Fruit fly (Drosophila melanogaster) whole organism, embryonic: Measurements from ENCODE around the gene CG43307.

ENCODE experiments used
- ATbp ChIP-seq: fragments of 200-800 bp; sonication (Bioruptor generic); optimal IDR thresholded peaks from 2 replicates; lab custom pipeline; 2017; ENCODE audit warnings: missing biosample characterization, mild to moderate bottlenecking, missing genetic modification characterization, missing genetic modification reagents
- BtbVII ChIP-seq: fragments of 200-800 bp; sonication (Bioruptor generic); optimal IDR thresholded peaks from 3 replicates; lab custom pipeline; 2017; ENCODE audit warnings: missing biosample characterization, mild to moderate bottlenecking, missing genetic modification characterization
- CG1024 ChIP-seq: fragments of 200-800 bp; sonication (Bioruptor generic); IDR thresholded peaks from 2 replicates; pipeline ENCODE4 v1.3.6; 2022; ENCODE audit warnings: missing biosample characterization, missing genetic modification characterization
- CG11723 ChIP-seq: fragments of 200-800 bp; sonication (Bioruptor generic); optimal IDR thresholded peaks from 2 replicates; lab custom pipeline; 2017; ENCODE audit warnings: missing biosample characterization, mild to moderate bottlenecking, missing genetic modification characterization
- CG12071 ChIP-seq: fragments of 200-800 bp; sonication (Bioruptor generic); optimal IDR thresholded peaks from 3 replicates; lab custom pipeline; 2018; ENCODE audit warnings: missing biosample characterization, mild to moderate bottlenecking, missing genetic modification characterization
- CG12104 ChIP-seq: fragments of 200-800 bp; sonication (Bioruptor generic); optimal IDR thresholded peaks from 3 replicates; lab custom pipeline; 2016; ENCODE audit warnings: missing biosample characterization, missing genetic modification characterization
- CG12769 ChIP-seq: fragments of 200-800 bp; sonication (Bioruptor generic); optimal IDR thresholded peaks from 2 replicates; lab custom pipeline; 2019; ENCODE audit warnings: missing biosample characterization, mild to moderate bottlenecking, missing genetic modification characterization, moderate library complexity
- CG15479 ChIP-seq: fragments of 200-800 bp; sonication (Bioruptor generic); optimal IDR thresholded peaks from 3 replicates; lab custom pipeline; 2019; ENCODE audit warnings: missing biosample characterization, mild to moderate bottlenecking, missing genetic modification characterization, moderate library complexity
- CG15514 ChIP-seq: fragments of 200-800 bp; sonication (Bioruptor generic); optimal IDR thresholded peaks from 3 replicates; lab custom pipeline; 2017; ENCODE audit warnings: missing biosample characterization, missing genetic modification characterization, mild to moderate bottlenecking, moderate library complexity, missing genetic modification reagents
- CG1647 ChIP-seq: fragments of 200-800 bp; sonication (Bioruptor generic); optimal IDR thresholded peaks from 3 replicates; lab custom pipeline; 2016; ENCODE audit warnings: missing biosample characterization, missing genetic modification characterization
- CG17802 ChIP-seq: fragments of 200-800 bp; sonication (Bioruptor generic); optimal IDR thresholded peaks from 2 replicates; lab custom pipeline; 2018; ENCODE audit warnings: missing biosample characterization, mild to moderate bottlenecking, missing genetic modification characterization, moderate library complexity
- CG2678 ChIP-seq: fragments of 200-800 bp; sonication (Bioruptor generic); optimal IDR thresholded peaks from 3 replicates; lab custom pipeline; 2019; ENCODE audit warnings: missing biosample characterization, mild to moderate bottlenecking, missing genetic modification characterization, moderate library complexity
- CG2875 ChIP-seq: fragments of 200-800 bp; sonication (Bioruptor generic); optimal IDR thresholded peaks from 2 replicates; lab custom pipeline; 2017; ENCODE audit warnings: missing biosample characterization, mild to moderate bottlenecking, missing genetic modification characterization, missing genetic modification reagents
- CG30020 ChIP-seq: fragments of 200-800 bp; optimal IDR thresholded peaks from 2 replicates; lab custom pipeline; 2019; ENCODE audit warnings: missing biosample characterization, mild to moderate bottlenecking, missing genetic modification characterization, moderate library complexity
- CG3407 ChIP-seq: fragments of 200-800 bp; sonication (Bioruptor generic); optimal IDR thresholded peaks from 2 replicates; lab custom pipeline; 2018; ENCODE audit warnings: missing biosample characterization, mild to moderate bottlenecking, missing genetic modification characterization
- CG4282 ChIP-seq: fragments of 200-800 bp; sonication (Bioruptor generic); optimal IDR thresholded peaks from 2 replicates; lab custom pipeline; 2016; ENCODE audit warnings: missing biosample characterization, missing genetic modification characterization
- CG4617 ChIP-seq: fragments of 200-800 bp; sonication (Bioruptor generic); optimal IDR thresholded peaks from 3 replicates; lab custom pipeline; 2016; ENCODE audit warnings: missing biosample characterization, missing genetic modification characterization, borderline replicate concordance
- CG4820 ChIP-seq: fragments of 200-800 bp; sonication (Bioruptor generic); optimal IDR thresholded peaks from 3 replicates; lab custom pipeline; 2016; ENCODE audit warnings: missing biosample characterization, missing genetic modification characterization
- CG6683 ChIP-seq: fragments of 200-800 bp; sonication (Bioruptor generic); optimal IDR thresholded peaks from 2 replicates; lab custom pipeline; 2017; ENCODE audit warnings: missing biosample characterization, mild to moderate bottlenecking, missing genetic modification characterization, missing genetic modification reagents
- CG7271 ChIP-seq: fragments of 200-800 bp; sonication (Bioruptor generic); optimal IDR thresholded peaks from 2 replicates; lab custom pipeline; 2018; ENCODE audit warnings: missing biosample characterization, mild to moderate bottlenecking, missing genetic modification characterization, moderate library complexity
- CG8290 ChIP-seq, 3 experiments: fragments of 200-800 bp; sonication (Bioruptor generic); optimal IDR thresholded peaks; 2 replicates each; lab custom pipeline; 2016 to 2019; ENCODE audit warnings: missing biosample characterization in 3 of 3, missing genetic modification characterization in 3 of 3, mild to moderate bottlenecking in 2 of 3, moderate library complexity in 1 of 3
- CG8924 ChIP-seq: fragments of 200-800 bp; optimal IDR thresholded peaks from 3 replicates; lab custom pipeline; 2019; ENCODE audit warnings: missing biosample characterization, mild to moderate bottlenecking, missing genetic modification characterization, moderate library complexity
- CG9609 ChIP-seq: fragments of 200-800 bp; sonication (Bioruptor generic); optimal IDR thresholded peaks from 3 replicates; lab custom pipeline; 2016; ENCODE audit warnings: missing biosample characterization, missing genetic modification characterization
- CG9797 ChIP-seq: fragments of 200-800 bp; sonication (Bioruptor generic); optimal IDR thresholded peaks from 3 replicates; lab custom pipeline; 2018; ENCODE audit warnings: missing biosample characterization, mild to moderate bottlenecking, missing genetic modification characterization
- D19B ChIP-seq: fragments of 200-800 bp; sonication (Bioruptor generic); optimal IDR thresholded peaks from 2 replicates; lab custom pipeline; 2017; ENCODE audit warnings: missing biosample characterization, mild to moderate bottlenecking, missing genetic modification characterization
- Dref ChIP-seq: fragments of 200-800 bp; sonication (Bioruptor generic); IDR thresholded peaks from 2 replicates; pipeline ENCODE4 v1.3.6; 2022; ENCODE audit warnings: missing biosample characterization, missing genetic modification characterization
- HLH4C ChIP-seq: fragments of 200-800 bp; sonication (Bioruptor generic); IDR thresholded peaks from 3 replicates; pipeline ENCODE4 v1.3.6; 2022; ENCODE audit warnings: missing biosample characterization, missing genetic modification characterization; ENCODE audit not compliant: partially characterized antibody
- HmgZ ChIP-seq: fragments of 200-800 bp; sonication (Bioruptor generic); optimal IDR thresholded peaks from 2 replicates; lab custom pipeline; 2018; ENCODE audit warnings: missing biosample characterization, mild to moderate bottlenecking, missing genetic modification characterization
- Hmr ChIP-seq: fragments of 200-800 bp; sonication (Bioruptor generic); optimal IDR thresholded peaks from 3 replicates; lab custom pipeline; 2017; ENCODE audit warnings: mild to moderate bottlenecking, missing biosample characterization, missing genetic modification reagents, missing genetic modification characterization
- Hr51 ChIP-seq, 2 experiments: fragments of 200-800 bp; sonication (Bioruptor generic); optimal IDR thresholded peaks; 2 replicates in 1 of 2; 3 replicates in 1 of 2; lab custom pipeline; 2016 to 2018; ENCODE audit warnings: missing biosample characterization in 2 of 2, missing genetic modification characterization in 2 of 2, mild to moderate bottlenecking in 1 of 2, moderate library complexity in 1 of 2
- Mad ChIP-seq: fragments of 200-800 bp; sonication (Bioruptor generic); optimal IDR thresholded peaks from 2 replicates; lab custom pipeline; 2016; ENCODE audit warnings: missing biosample characterization, missing genetic modification characterization
- Trl ChIP-seq, 3 experiments: fragments of >200 bp in 2 of 3; fragments of 200-800 bp in 1 of 3; sonication (Bioruptor generic) in 1 of 3; optimal IDR thresholded peaks; 2 replicates in 1 of 3; 3 replicates in 2 of 3; lab custom pipeline; 2016 to 2017; ENCODE audit warnings: missing biosample characterization in 1 of 3, missing genetic modification characterization in 1 of 3
- Xrp1 ChIP-seq: fragments of 200-800 bp; sonication (Bioruptor generic); IDR thresholded peaks from 2 replicates; pipeline ENCODE4 v1.3.6; 2022; ENCODE audit warnings: missing biosample characterization, missing genetic modification characterization
- bcd ChIP-seq: fragments of 200-800 bp; sonication (Bioruptor generic); optimal IDR thresholded peaks from 2 replicates; lab custom pipeline; 2017; ENCODE audit warnings: missing biosample characterization, mild to moderate bottlenecking, missing genetic modification characterization
- danr ChIP-seq: fragments of 200-800 bp; sonication (Bioruptor generic); IDR thresholded peaks from 2 replicates; pipeline ENCODE4 v1.3.6; 2022; ENCODE audit warnings: missing biosample characterization, missing genetic modification characterization
- dmrt99B ChIP-seq: fragments of 200-800 bp; sonication (Bioruptor generic); optimal IDR thresholded peaks from 2 replicates; lab custom pipeline; 2018; ENCODE audit warnings: missing biosample characterization, mild to moderate bottlenecking, missing genetic modification characterization, moderate library complexity
- dysf ChIP-seq: fragments of 200-800 bp; sonication (Bioruptor generic); IDR thresholded peaks from 3 replicates; pipeline ENCODE4 v1.3.6; 2022; ENCODE audit warnings: missing biosample characterization, missing genetic modification characterization
- gsb-n ChIP-seq: fragments of 200-800 bp; sonication (Bioruptor generic); optimal IDR thresholded peaks from 3 replicates; lab custom pipeline; 2018; ENCODE audit warnings: missing biosample characterization, mild to moderate bottlenecking, missing genetic modification characterization
- gt ChIP-seq: fragments of 200-800 bp; sonication (Bioruptor generic); IDR thresholded peaks from 2 replicates; pipeline ENCODE4 v1.3.6; 2022; ENCODE audit warnings: missing biosample characterization, missing genetic modification characterization
- hb ChIP-seq: fragments of 200-800 bp; sonication (Bioruptor generic); IDR thresholded peaks from 3 replicates; pipeline ENCODE4 v1.3.6; 2022; ENCODE audit warnings: missing biosample characterization, missing genetic modification characterization; ENCODE audit not compliant: partially characterized antibody
- hth ChIP-seq: fragments of >200 bp; optimal IDR thresholded peaks from 2 replicates; lab custom pipeline; 2017; ENCODE audit warnings: inconsistent platforms
- ind ChIP-seq: fragments of 200-800 bp; sonication (Bioruptor generic); optimal IDR thresholded peaks from 3 replicates; lab custom pipeline; 2016; ENCODE audit warnings: missing biosample characterization, missing genetic modification characterization
- lola ChIP-seq, 3 experiments: fragments of >200 bp in 2 of 3; fragments of 200-800 bp in 1 of 3; sonication (Bioruptor generic) in 1 of 3; optimal IDR thresholded peaks; 2 replicates each; lab custom pipeline; 2017 to 2019; ENCODE audit warnings: missing biosample characterization in 3 of 3, missing genetic modification characterization in 3 of 3, mild to moderate bottlenecking in 1 of 3, moderate library complexity in 1 of 3
- nerfin-1 ChIP-seq: fragments of 200-800 bp; sonication (Bioruptor generic); optimal IDR thresholded peaks from 3 replicates; lab custom pipeline; 2019; ENCODE audit warnings: missing biosample characterization, mild to moderate bottlenecking, missing genetic modification characterization, moderate library complexity
- p53 ChIP-seq: fragments of 200-800 bp; sonication (Bioruptor generic); optimal IDR thresholded peaks from 2 replicates; lab custom pipeline; 2016; ENCODE audit warnings: missing biosample characterization, missing genetic modification characterization
- peb ChIP-seq: fragments of 200-800 bp; sonication (Bioruptor generic); IDR thresholded peaks from 2 replicates; pipeline ENCODE4 v1.3.6; 2022; ENCODE audit warnings: missing biosample characterization, missing genetic modification characterization
- scrt ChIP-seq: fragments of 200-800 bp; sonication (Bioruptor generic); optimal IDR thresholded peaks from 2 replicates; lab custom pipeline; 2018; ENCODE audit warnings: missing biosample characterization, mild to moderate bottlenecking, missing genetic modification characterization, moderate library complexity
- sens ChIP-seq: fragments of 200-800 bp; sonication (Bioruptor generic); peaks from one replicate; lab custom pipeline; 2016; ENCODE audit warnings: missing biosample characterization, missing genetic modification characterization
- wdn ChIP-seq: fragments of 200-800 bp; sonication (Bioruptor generic); IDR thresholded peaks from 2 replicates; pipeline ENCODE4 v1.3.6; 2022; ENCODE audit warnings: missing biosample characterization, missing genetic modification characterization

CG43307 gene

DNA sequence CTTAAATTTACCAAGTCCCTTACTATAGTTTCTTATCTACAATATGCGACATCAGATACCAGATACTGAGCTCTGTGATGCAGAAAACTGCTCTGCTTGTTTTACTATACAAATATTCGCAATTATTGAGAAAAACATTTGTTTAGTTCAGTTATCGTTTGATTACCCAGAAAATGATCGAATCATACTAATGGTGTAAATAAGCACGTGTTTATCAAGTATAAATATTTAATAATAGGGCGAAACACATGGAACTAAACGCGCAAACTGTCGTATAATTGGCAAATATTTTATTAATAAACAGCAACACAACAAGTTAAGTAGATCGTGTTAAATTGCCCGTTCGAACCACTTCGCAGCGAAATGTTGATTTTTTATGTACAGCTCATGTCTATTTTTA, 13.4 kb upstream of the CG43307 start (continued):
- TF ChIP-seq CG2678 (tag; lab: Kevin White, UChicago) (peak; percentile 75), CG12104 (GFP tag; lab: Kevin White, UChicago) (peak; percentile 56), bcd (GFP tag; lab: Kevin White, UChicago) (peak; percentile 41), CG2875 (GFP tag; lab: Kevin White, UChicago) (peak; percentile 15), CG8924 (tag; lab: Kevin White, UChicago) (peak; percentile 37), CG7271 (tag; lab: Kevin White, UChicago) (peak; percentile 53), CG9797 (no peak), CG6683 (GFP tag; lab: Kevin White, UChicago) (peak; percentile 54), CG12769 (tag; lab: Kevin White, UChicago) (peak; percentile 89), gsb-n (tag; lab: Kevin White, UChicago) (peak; percentile 14), CG8290 (GFP tag; optimal IDR thresholded peaks at IDR 0.05; lab: Kevin White, UChicago) (no peak), CG8290 (tag; optimal IDR thresholded peaks at IDR 0.05; lab: Kevin White, UChicago) (peak in 1 of 2 experiments; percentile 93), CG17802 (no peak), sens (GFP tag; lab: Kevin White, UChicago) (peak; percentile 8), wdn (no peak), Hr51 (GFP tag; optimal IDR thresholded peaks at IDR 0.05; lab: Kevin White, UChicago) (peak in 1 of 2 experiments; percentile 30), ATbp (peak; percentile 5), CG1024 (GFP tag; lab: Robert Waterston, UW) (no peak), CG4282 (no peak), hth (lab: Kevin White, UChicago) (no peak), CG4820 (peak; percentile 5), dmrt99B (tag; lab: Kevin White, UChicago) (peak; percentile 1), Xrp1 (no peak), peb (GFP tag; lab: Robert Waterston, UW) (no peak), Mad (GFP tag; lab: Kevin White, UChicago) (peak; percentile 11), ind (GFP tag; lab: Kevin White, UChicago) (no peak), dysf (GFP tag; lab: Robert Waterston, UW) (peak; percentile 65; the same call in 2 of the 3 replicates), HLH4C (GFP tag; lab: Robert Waterston, UW) (no peak), CG4617 (no peak), HmgZ (peak; percentile 62), gt (GFP tag; lab: Robert Waterston, UW) (no peak), scrt (GFP tag; lab: Kevin White, UChicago) (peak; percentile 46), CG3407 (GFP tag; lab: Kevin White, UChicago) (peak; percentile 37), hb (GFP tag; lab: Robert Waterston, UW) (no peak), CG15479 (GFP tag; lab: Kevin White, UChicago) (peak; percentile 56), Trl (optimal IDR thresholded peaks at IDR 0.05; lab: Kevin White, UChicago) (no peak), Trl (GFP tag; optimal IDR thresholded peaks at IDR 0.05; lab: Kevin White, UChicago) (peak; percentile 5), BtbVII (GFP tag; lab: Kevin White, UChicago) (peak; percentile 80), Dref (GFP tag; lab: Robert Waterston, UW) (no peak), CG1647 (peak; percentile 48), D19B (peak; percentile 38), CG15514 (GFP tag; lab: Kevin White, UChicago) (peak; percentile 59), CG9609 (no peak), CG12071 (GFP tag; lab: Kevin White, UChicago) (peak; percentile 60), nerfin-1 (no peak), CG11723 (GFP tag; lab: Kevin White, UChicago) (peak; percentile 1), lola (GFP tag; optimal IDR thresholded peaks at IDR 0.05; lab: Kevin White, UChicago) (no peak), CG30020 (tag; lab: Kevin White, UChicago) (no peak), p53 (GFP tag; lab: Kevin White, UChicago) (peak; percentile 25), danr (GFP tag; lab: Robert Waterston, UW) (no peak), Hmr (GFP tag; lab: Kevin White, UChicago) (peak; percentile 80)
